Fruit fly (Drosophila melanogaster) whole organism, embryonic: Measurements from ENCODE around the gene CG6901.

Source experiments
- Atf6 ChIP-seq: fragments of 200-800 bp; sonication (Bioruptor generic); IDR thresholded peaks from 2 replicates; pipeline ENCODE4 v1.3.6; 2022; ENCODE audit warnings: missing biosample characterization, missing genetic modification characterization
- Bdp1 ChIP-seq: fragments of 200-800 bp; sonication (Bioruptor generic); optimal IDR thresholded peaks from 3 replicates; lab custom pipeline; 2016; ENCODE audit warnings: missing biosample characterization, missing genetic modification characterization
- CG10209 ChIP-seq: fragments of 200-800 bp; sonication (Bioruptor generic); optimal IDR thresholded peaks from 3 replicates; lab custom pipeline; 2017; ENCODE audit warnings: missing biosample characterization, mild to moderate bottlenecking, missing genetic modification characterization, missing genetic modification reagents
- CG11093 ChIP-seq: fragments of 200-800 bp; sonication (Bioruptor generic); IDR thresholded peaks from 3 replicates; pipeline ENCODE4 v1.3.6; 2022; ENCODE audit warnings: missing biosample characterization, missing genetic modification characterization
- CG11504 ChIP-seq: fragments of 200-800 bp; sonication (Bioruptor generic); optimal IDR thresholded peaks from 3 replicates; lab custom pipeline; 2019; ENCODE audit warnings: missing biosample characterization, mild to moderate bottlenecking, missing genetic modification characterization, moderate library complexity
- CG11560 ChIP-seq: fragments of 200-800 bp; sonication (Bioruptor generic); IDR thresholded peaks from 3 replicates; pipeline ENCODE4 v1.3.6; 2022; ENCODE audit warnings: missing biosample characterization, missing genetic modification characterization
- CG12236 ChIP-seq: fragments of 200-800 bp; sonication (Bioruptor generic); optimal IDR thresholded peaks from 2 replicates; lab custom pipeline; 2016; ENCODE audit warnings: missing biosample characterization, missing genetic modification characterization
- CG12744 ChIP-seq: fragments of 200-800 bp; sonication (Bioruptor generic); optimal IDR thresholded peaks from 2 replicates; lab custom pipeline; 2016; ENCODE audit warnings: missing biosample characterization, missing genetic modification characterization
- CG12942 ChIP-seq: fragments of 200-800 bp; sonication (Bioruptor generic); optimal IDR thresholded peaks from 3 replicates; lab custom pipeline; 2016; ENCODE audit warnings: missing biosample characterization, missing genetic modification characterization
- CG14710 ChIP-seq: fragments of 200-800 bp; sonication (Bioruptor generic); optimal IDR thresholded peaks from 3 replicates; lab custom pipeline; 2019; ENCODE audit warnings: missing biosample characterization, mild to moderate bottlenecking, missing genetic modification characterization, moderate library complexity
- CG14860 ChIP-seq: fragments of 200-800 bp; sonication (Bioruptor generic); IDR thresholded peaks from 3 replicates; pipeline ENCODE4 v1.3.6; 2022; ENCODE audit warnings: missing biosample characterization, missing genetic modification characterization; ENCODE audit not compliant: partially characterized antibody
- CG1529 ChIP-seq: fragments of 200-800 bp; sonication (Bioruptor generic); optimal IDR thresholded peaks from 3 replicates; lab custom pipeline; 2018; ENCODE audit warnings: missing biosample characterization, missing genetic modification characterization
- CG1602 ChIP-seq: fragments of 200-800 bp; sonication (Bioruptor generic); optimal IDR thresholded peaks from 3 replicates; lab custom pipeline; 2016; ENCODE audit warnings: missing biosample characterization, missing genetic modification characterization
- CG17186 ChIP-seq: fragments of 200-800 bp; sonication (Bioruptor generic); optimal IDR thresholded peaks from 3 replicates; lab custom pipeline; 2017; ENCODE audit warnings: missing biosample characterization, missing genetic modification reagents, missing genetic modification characterization
- CG2875 ChIP-seq: fragments of 200-800 bp; sonication (Bioruptor generic); optimal IDR thresholded peaks from 2 replicates; lab custom pipeline; 2017; ENCODE audit warnings: missing biosample characterization, mild to moderate bottlenecking, missing genetic modification characterization, missing genetic modification reagents
- CG31388 ChIP-seq: fragments of 200-800 bp; sonication (Bioruptor generic); optimal IDR thresholded peaks from 2 replicates; lab custom pipeline; 2016; ENCODE audit warnings: missing biosample characterization, missing genetic modification characterization
- CG3163 ChIP-seq: fragments of 200-800 bp; sonication (Bioruptor generic); optimal IDR thresholded peaks from 3 replicates; lab custom pipeline; 2016; ENCODE audit warnings: missing biosample characterization, missing genetic modification characterization
- CG32532 ChIP-seq: fragments of 200-800 bp; sonication (Bioruptor generic); IDR thresholded peaks from 2 replicates; pipeline ENCODE4 v1.3.6; 2022; ENCODE audit warnings: missing biosample characterization, missing genetic modification characterization
- CG42726 ChIP-seq: fragments of 200-800 bp; sonication (Bioruptor generic); IDR thresholded peaks from 2 replicates; pipeline ENCODE4 v1.3.6; 2022; ENCODE audit warnings: missing biosample characterization, missing genetic modification characterization; ENCODE audit not compliant: partially characterized antibody
- CG4360 ChIP-seq: fragments of 200-800 bp; sonication (Bioruptor generic); IDR thresholded peaks from 2 replicates; pipeline ENCODE4 v1.3.6; 2022; ENCODE audit warnings: missing biosample characterization, missing genetic modification characterization
- CG4424 ChIP-seq: fragments of 200-800 bp; sonication (Bioruptor generic); optimal IDR thresholded peaks from 3 replicates; lab custom pipeline; 2016; ENCODE audit warnings: missing biosample characterization, missing genetic modification characterization
- CG7556 ChIP-seq: fragments of 200-800 bp; sonication (Bioruptor generic); optimal IDR thresholded peaks from 2 replicates; lab custom pipeline; 2017; ENCODE audit warnings: missing biosample characterization, mild to moderate bottlenecking, missing genetic modification characterization
- Elba2 ChIP-seq: fragments of 200-800 bp; sonication (Bioruptor generic); optimal IDR thresholded peaks from 3 replicates; lab custom pipeline; 2016; ENCODE audit warnings: missing biosample characterization, missing genetic modification characterization
- Ets65A ChIP-seq: fragments of 200-800 bp; sonication (Bioruptor generic); peaks from one replicate; lab custom pipeline; 2016; ENCODE audit warnings: missing biosample characterization, missing genetic modification characterization
- HLH3B ChIP-seq: fragments of 200-800 bp; sonication (Bioruptor generic); IDR thresholded peaks from 2 replicates; pipeline ENCODE4 v1.3.6; 2022; ENCODE audit warnings: missing biosample characterization, missing genetic modification characterization
- Mad ChIP-seq: fragments of 200-800 bp; sonication (Bioruptor generic); optimal IDR thresholded peaks from 2 replicates; lab custom pipeline; 2016; ENCODE audit warnings: missing biosample characterization, missing genetic modification characterization
- Meics ChIP-seq: fragments of 200-800 bp; sonication (Bioruptor generic); optimal IDR thresholded peaks from 2 replicates; lab custom pipeline; 2017; ENCODE audit warnings: missing biosample characterization, mild to moderate bottlenecking, missing genetic modification characterization
- Mrtf ChIP-seq: fragments of 200-800 bp; sonication (Bioruptor generic); IDR thresholded peaks from 3 replicates; pipeline ENCODE4 v1.3.6; 2022; ENCODE audit warnings: missing biosample characterization, missing genetic modification characterization
- Scr ChIP-seq: fragments of 200-800 bp; sonication (Bioruptor generic); IDR thresholded peaks from 2 replicates; pipeline ENCODE4 v1.3.6; 2022; ENCODE audit warnings: missing biosample characterization, missing genetic modification characterization; ENCODE audit not compliant: partially characterized antibody
- Spps ChIP-seq: fragments of 200-800 bp; sonication (Bioruptor generic); optimal IDR thresholded peaks from 2 replicates; lab custom pipeline; 2018; ENCODE audit warnings: missing biosample characterization, mild to moderate bottlenecking, missing genetic modification characterization
- Tbp ChIP-seq: fragments of >200 bp; optimal IDR thresholded peaks from 2 replicates; lab custom pipeline; 2018; ENCODE audit warnings: missing biosample characterization, missing genetic modification characterization
- az2 ChIP-seq: fragments of 200-800 bp; sonication (Bioruptor generic); optimal IDR thresholded peaks from 3 replicates; lab custom pipeline; 2016; ENCODE audit warnings: missing biosample characterization, missing genetic modification characterization
- bowl ChIP-seq: fragments of 200-800 bp; sonication (Bioruptor generic); IDR thresholded peaks from 2 replicates; pipeline ENCODE4 v1.3.6; 2022; ENCODE audit warnings: missing biosample characterization, missing genetic modification characterization
- bsh ChIP-seq, 2 experiments: fragments of 200-800 bp; sonication (Bioruptor generic); optimal IDR thresholded peaks; 2 replicates each; lab custom pipeline; 2017 to 2018; ENCODE audit warnings: mild to moderate bottlenecking in 2 of 2, missing biosample characterization in 2 of 2, missing genetic modification characterization in 2 of 2, moderate library complexity in 1 of 2
- chinmo ChIP-seq: fragments of 200-800 bp; sonication (Bioruptor generic); IDR thresholded peaks from 4 replicates; pipeline ENCODE4 v1.3.6; 2022; ENCODE audit warnings: missing biosample characterization, missing genetic modification characterization; ENCODE audit not compliant: partially characterized antibody
- chn ChIP-seq: fragments of 200-800 bp; sonication (Bioruptor generic); optimal IDR thresholded peaks from 2 replicates; lab custom pipeline; 2016; ENCODE audit warnings: missing biosample characterization, missing genetic modification characterization
- dm ChIP-seq: fragments of 200-800 bp; sonication (Bioruptor generic); optimal IDR thresholded peaks from 3 replicates; lab custom pipeline; 2016; ENCODE audit warnings: missing biosample characterization, missing genetic modification characterization
- gcm ChIP-seq: fragments of 200-800 bp; sonication (Bioruptor generic); optimal IDR thresholded peaks from 2 replicates; lab custom pipeline; 2019; ENCODE audit warnings: missing biosample characterization, mild to moderate bottlenecking, missing genetic modification characterization, moderate library complexity
- gsb-n ChIP-seq: fragments of 200-800 bp; sonication (Bioruptor generic); optimal IDR thresholded peaks from 3 replicates; lab custom pipeline; 2018; ENCODE audit warnings: missing biosample characterization, mild to moderate bottlenecking, missing genetic modification characterization
- hbn ChIP-seq: fragments of 200-800 bp; sonication (Bioruptor generic); IDR thresholded peaks from 2 replicates; pipeline ENCODE4 v1.3.6; 2022; ENCODE audit warnings: missing biosample characterization, missing genetic modification characterization; ENCODE audit not compliant: partially characterized antibody
- kah ChIP-seq: fragments of 200-800 bp; sonication (Bioruptor generic); optimal IDR thresholded peaks from 2 replicates; lab custom pipeline; 2018; ENCODE audit warnings: missing biosample characterization, mild to moderate bottlenecking, missing genetic modification characterization
- klu ChIP-seq: fragments of 200-800 bp; sonication (Bioruptor generic); IDR thresholded peaks from 2 replicates; pipeline ENCODE4 v1.3.6; 2022; ENCODE audit warnings: missing biosample characterization, missing genetic modification characterization
- nom ChIP-seq: fragments of 200-800 bp; sonication (Bioruptor generic); optimal IDR thresholded peaks from 2 replicates; lab custom pipeline; 2017; ENCODE audit warnings: missing biosample characterization, missing genetic modification characterization, mild to moderate bottlenecking, moderate library complexity, missing genetic modification reagents
- org-1 ChIP-seq: fragments of 200-800 bp; sonication (Bioruptor generic); optimal IDR thresholded peaks from 2 replicates; lab custom pipeline; 2017; ENCODE audit warnings: missing biosample characterization, missing genetic modification characterization
- pho ChIP-seq: fragments of 200-800 bp; sonication (Bioruptor generic); optimal IDR thresholded peaks from 2 replicates; lab custom pipeline; 2016; ENCODE audit warnings: missing biosample characterization, missing genetic modification characterization
- repo ChIP-seq: fragments of 200-800 bp; sonication (Bioruptor generic); optimal IDR thresholded peaks from 2 replicates; lab custom pipeline; 2016; ENCODE audit warnings: missing biosample characterization, missing genetic modification characterization
- sr ChIP-seq: fragments of 200-800 bp; sonication (Bioruptor generic); IDR thresholded peaks from 3 replicates; pipeline ENCODE4 v1.3.6; 2022; ENCODE audit warnings: missing biosample characterization, missing genetic modification characterization
- stwl ChIP-seq: fragments of 200-800 bp; sonication (Bioruptor generic); optimal IDR thresholded peaks from 3 replicates; lab custom pipeline; 2018; ENCODE audit warnings: missing biosample characterization, mild to moderate bottlenecking, missing genetic modification characterization, moderate library complexity
- tin ChIP-seq: fragments of 200-800 bp; sonication (Bioruptor generic); optimal IDR thresholded peaks from 3 replicates; lab custom pipeline; 2016; ENCODE audit warnings: missing biosample characterization, missing genetic modification characterization
- tna ChIP-seq: fragments of 200-800 bp; sonication (Bioruptor generic); IDR thresholded peaks from 2 replicates; pipeline ENCODE4 v1.3.6; 2022; ENCODE audit warnings: missing biosample characterization, missing genetic modification characterization; ENCODE audit not compliant: partially characterized antibody
- trem ChIP-seq: fragments of 200-800 bp; optimal IDR thresholded peaks from 3 replicates; lab custom pipeline; 2019; ENCODE audit warnings: missing biosample characterization, mild to moderate bottlenecking, missing genetic modification characterization, moderate library complexity
- trh ChIP-seq: fragments of 200-800 bp; sonication (Bioruptor generic); optimal IDR thresholded peaks from 2 replicates; lab custom pipeline; 2016; ENCODE audit warnings: missing biosample characterization, missing genetic modification characterization

CG6901 gene

DNA sequence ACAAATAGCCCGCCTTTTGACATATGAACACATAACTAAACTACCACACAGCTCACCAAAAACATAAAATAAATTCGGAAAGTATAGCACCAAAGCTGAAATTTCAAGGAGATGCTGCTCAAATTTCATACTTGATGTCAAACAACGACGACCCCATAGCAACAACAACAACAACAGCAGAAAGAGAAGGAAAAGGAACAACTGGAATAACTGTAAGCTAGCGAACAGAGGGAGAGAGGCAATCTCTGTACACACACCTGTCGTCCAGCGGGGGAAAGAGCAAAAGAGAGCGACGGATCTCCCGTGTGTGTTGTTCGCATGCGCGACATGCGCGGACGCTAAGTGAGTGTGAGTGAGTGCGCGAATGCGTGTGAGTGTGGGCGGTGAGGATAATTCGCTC is 48.7 kb upstream of the CG6901 start (continued):
- TF ChIP-seq trem (tag; lab: Kevin White, UChicago): no peak
- no peak for TF ChIP-seq Tbp (GFP tag; lab: Kevin White, UChicago)
- no peak for TF ChIP-seq CG12236 (GFP tag; lab: Kevin White, UChicago)
- no peak for TF ChIP-seq CG10209 (GFP tag; lab: Kevin White, UChicago)
- no peak for TF ChIP-seq az2
- TF ChIP-seq CG4424 (GFP tag; lab: Kevin White, UChicago): no peak
- no peak for TF ChIP-seq Spps
- no peak for TF ChIP-seq repo (GFP tag; lab: Kevin White, UChicago)
- no peak for TF ChIP-seq tin (GFP tag; lab: Kevin White, UChicago)
- TF ChIP-seq CG7556: no peak
- no peak for TF ChIP-seq trh (GFP tag; lab: Kevin White, UChicago)
- peak; percentile 94 for TF ChIP-seq CG4360
- TF ChIP-seq CG3163 (GFP tag; lab: Kevin White, UChicago): peak; percentile 18
- TF ChIP-seq CG31388: no peak
- TF ChIP-seq tna: no peak
- TF ChIP-seq pho (GFP tag; lab: Kevin White, UChicago): no peak
- TF ChIP-seq stwl: peak; percentile 15
- TF ChIP-seq CG14860 (GFP tag; lab: Robert Waterston, UW): 0 out of 3 replicates have a peak, but pooled peaks have one; percentile 27
- no peak for TF ChIP-seq CG12942 (GFP tag; lab: Kevin White, UChicago)
- peak; percentile 85 for TF ChIP-seq kah (GFP tag; lab: Kevin White, UChicago)
- 0 out of 4 replicates have a peak, but pooled peaks have one; percentile 29 for TF ChIP-seq chinmo (GFP tag; lab: Robert Waterston, UW)
- TF ChIP-seq gcm (GFP tag; lab: Kevin White, UChicago): no peak
- peak; percentile 6 for TF ChIP-seq dm
- TF ChIP-seq CG1602: no peak
- no peak for TF ChIP-seq CG14710 (tag; lab: Kevin White, UChicago)
- TF ChIP-seq klu (GFP tag; lab: Robert Waterston, UW): no peak
- TF ChIP-seq CG2875 (GFP tag; lab: Kevin White, UChicago): no peak
- TF ChIP-seq CG1529 (GFP tag; lab: Kevin White, UChicago): peak; percentile 86
- TF ChIP-seq Mrtf (GFP tag; lab: Robert Waterston, UW): no peak
- no peak; the same call in 1 of the 2 replicates for TF ChIP-seq Scr (GFP tag; lab: Robert Waterston, UW)
- TF ChIP-seq hbn (GFP tag; lab: Robert Waterston, UW): no peak
- no peak for TF ChIP-seq CG11560 (tag; lab: Robert Waterston, UW)
- no peak for TF ChIP-seq CG11093
- TF ChIP-seq Meics: no peak
- TF ChIP-seq gsb-n: no peak
- TF ChIP-seq HLH3B (GFP tag; lab: Robert Waterston, UW): no peak
- TF ChIP-seq CG32532: no peak
- no peak for TF ChIP-seq Bdp1
- no peak for TF ChIP-seq CG11504
- no peak for TF ChIP-seq chn (GFP tag; lab: Kevin White, UChicago)
- no peak for TF ChIP-seq CG17186 (GFP tag; lab: Kevin White, UChicago)
- no peak for TF ChIP-seq CG12744 (GFP tag; lab: Kevin White, UChicago)
- TF ChIP-seq sr: 0 out of 3 replicates have a peak, but pooled peaks have one; percentile 32
- TF ChIP-seq Atf6 (GFP tag; lab: Robert Waterston, UW): peak; percentile 21; the same call in 1 of the 2 replicates
- no peak for TF ChIP-seq CG42726 (GFP tag; lab: Robert Waterston, UW)
- no peak for TF ChIP-seq org-1
- no peak for TF ChIP-seq Ets65A (GFP tag; lab: Kevin White, UChicago)
- peak; percentile 58 for TF ChIP-seq Elba2 (GFP tag; lab: Kevin White, UChicago)
- no peak for TF ChIP-seq bowl (GFP tag; lab: Robert Waterston, UW)
- no peak for TF ChIP-seq Mad
- TF ChIP-seq nom: peak; percentile 32
- no peak for TF ChIP-seq bsh (GFP tag; optimal IDR thresholded peaks at IDR 0.05; lab: Kevin White, UChicago)
